Worm (Caenorhabditis elegans) whole organism, mixed stage, embryonic: Measurements from ENCODE around the gene cest-12.

Experiments used
- M03D4.4 ChIP-seq: sonication (generic microtip); optimal IDR thresholded peaks from 2 replicates; lab custom pipeline; 2017; ENCODE audit warnings: mild to moderate bottlenecking, missing genetic modification characterization, missing compliant biosample characterization
- bed-3 ChIP-seq: fragments of 200-800 bp; sonication (Bioruptor generic); optimal IDR thresholded peaks from 3 replicates; lab custom pipeline; 2018; ENCODE audit warnings: mild to moderate bottlenecking, missing genetic modification characterization, moderate library complexity, missing compliant biosample characterization
- blmp-1 ChIP-seq: fragments of 150-350 bp; optimal IDR thresholded peaks from 2 replicates; lab custom pipeline; 2014; ENCODE audit warnings: missing biosample characterization, missing genetic modification characterization
- ceh-39 ChIP-seq: fragments of 150-350 bp; optimal IDR thresholded peaks from 2 replicates; lab custom pipeline; 2014; ENCODE audit warnings: missing biosample characterization, missing genetic modification characterization
- ceh-43 ChIP-seq: fragments of 200-800 bp; sonication (Bioruptor generic); optimal IDR thresholded peaks from 2 replicates; lab custom pipeline; 2018; ENCODE audit warnings: mild to moderate bottlenecking, missing genetic modification characterization, moderate library complexity, missing compliant biosample characterization
- ceh-83 ChIP-seq: fragments of 200-800 bp; sonication (Bioruptor generic); optimal IDR thresholded peaks from 2 replicates; lab custom pipeline; 2018; ENCODE audit warnings: mild to moderate bottlenecking, missing genetic modification characterization, missing compliant biosample characterization
- ces-1 ChIP-seq: fragments of 150-350 bp; optimal IDR thresholded peaks from 2 replicates; lab custom pipeline; 2014; ENCODE audit warnings: missing biosample characterization, missing genetic modification reagents, missing genetic modification characterization
- cnd-1 ChIP-seq: fragments of 200-800 bp; sonication (Bioruptor generic); optimal IDR thresholded peaks from 2 replicates; lab custom pipeline; 2018; ENCODE audit warnings: mild to moderate bottlenecking, missing genetic modification characterization, missing compliant biosample characterization
- drap-1 ChIP-seq: fragments of 200-800 bp; sonication (Bioruptor generic); optimal IDR thresholded peaks from 3 replicates; lab custom pipeline; 2018; ENCODE audit warnings: mild to moderate bottlenecking, missing genetic modification characterization, missing compliant biosample characterization
- elt-1 ChIP-seq: sonication (generic microtip); optimal IDR thresholded peaks from 2 replicates; lab custom pipeline; 2017; ENCODE audit warnings: missing genetic modification characterization, mild to moderate bottlenecking, missing compliant biosample characterization, antibody characterized with exemption, moderate library complexity, borderline replicate concordance; ENCODE audit not compliant: insufficient read depth
- elt-3 ChIP-seq: fragments of 150-350 bp; optimal IDR thresholded peaks from 2 replicates; lab custom pipeline; 2014; ENCODE audit warnings: missing biosample characterization, missing genetic modification characterization
- flh-1 ChIP-seq: fragments of 200-800 bp; sonication (Bioruptor generic); optimal IDR thresholded peaks from 2 replicates; lab custom pipeline; 2018; ENCODE audit warnings: mild to moderate bottlenecking, missing genetic modification characterization, moderate library complexity, missing compliant biosample characterization
- ham-2 ChIP-seq: fragments of 200-800 bp; sonication (Bioruptor generic); optimal IDR thresholded peaks from 2 replicates; lab custom pipeline; 2018; ENCODE audit warnings: mild to moderate bottlenecking, missing genetic modification characterization, missing compliant biosample characterization
- hlh-1 ChIP-seq: fragments of 150-350 bp; optimal IDR thresholded peaks from 2 replicates; lab custom pipeline; 2014; ENCODE audit warnings: missing biosample characterization, missing genetic modification reagents, missing genetic modification characterization
- lin-13 ChIP-seq: fragments of 150-350 bp; optimal IDR thresholded peaks from 2 replicates; lab custom pipeline; 2014; ENCODE audit warnings: missing biosample characterization, missing genetic modification characterization
- lin-32 ChIP-seq: fragments of 200-800 bp; sonication (Bioruptor generic); optimal IDR thresholded peaks from 2 replicates; lab custom pipeline; 2018; ENCODE audit warnings: mild to moderate bottlenecking, missing genetic modification characterization, missing compliant biosample characterization
- lsy-2 ChIP-seq: fragments of 150-350 bp; optimal IDR thresholded peaks from 2 replicates; lab custom pipeline; 2014; ENCODE audit warnings: missing biosample characterization, missing genetic modification characterization
- mep-1 ChIP-seq: fragments of 150-350 bp; optimal IDR thresholded peaks from 2 replicates; lab custom pipeline; 2017; ENCODE audit warnings: missing biosample characterization, missing genetic modification reagents, missing genetic modification characterization, inconsistent platforms
- mls-2 ChIP-seq: sonication (generic microtip); optimal IDR thresholded peaks from 2 replicates; lab custom pipeline; 2016; ENCODE audit warnings: mild to moderate bottlenecking, missing genetic modification characterization, moderate library complexity, missing compliant biosample characterization
- nhr-12 ChIP-seq: fragments of 150-350 bp; optimal IDR thresholded peaks from 2 replicates; lab custom pipeline; 2014; ENCODE audit warnings: missing biosample characterization, missing genetic modification characterization
- nhr-2 ChIP-seq: fragments of 150-350 bp; optimal IDR thresholded peaks from 2 replicates; lab custom pipeline; 2014; ENCODE audit warnings: missing biosample characterization, missing genetic modification characterization
- nhr-237 ChIP-seq: fragments of 150-350 bp; optimal IDR thresholded peaks from 2 replicates; lab custom pipeline; 2014; ENCODE audit warnings: missing biosample characterization, missing genetic modification characterization
- nhr-28 ChIP-seq: fragments of 150-350 bp; optimal IDR thresholded peaks from 2 replicates; lab custom pipeline; 2014; ENCODE audit warnings: missing biosample characterization, missing genetic modification characterization
- nhr-76 ChIP-seq: sonication (generic microtip); optimal IDR thresholded peaks from 2 replicates; lab custom pipeline; 2017; ENCODE audit warnings: missing biosample characterization, missing genetic modification characterization
- pha-4 ChIP-seq: fragments of 150-350 bp; optimal IDR thresholded peaks from 2 replicates; lab custom pipeline; 2018; ENCODE audit warnings: missing biosample characterization, missing genetic modification reagents, missing genetic modification characterization
- sem-2 ChIP-seq: fragments of 200-800 bp; sonication (Bioruptor generic); optimal IDR thresholded peaks from 2 replicates; lab custom pipeline; 2018; ENCODE audit warnings: mild to moderate bottlenecking, missing genetic modification characterization, missing compliant biosample characterization
- sptf-1 ChIP-seq: sonication (generic microtip); optimal IDR thresholded peaks from 2 replicates; lab custom pipeline; 2017; ENCODE audit warnings: mild to moderate bottlenecking, missing genetic modification characterization, moderate library complexity, missing compliant biosample characterization
- tbx-8 ChIP-seq: fragments of 200-800 bp; sonication (Bioruptor generic); optimal IDR thresholded peaks from 2 replicates; lab custom pipeline; 2018; ENCODE audit warnings: mild to moderate bottlenecking, missing genetic modification characterization, moderate library complexity, missing compliant biosample characterization
- unc-120 ChIP-seq: sonication (generic microtip); optimal IDR thresholded peaks from 2 replicates; lab custom pipeline; 2017; ENCODE audit warnings: missing genetic modification characterization, missing compliant biosample characterization; ENCODE audit not compliant: poor library complexity, severe bottlenecking
- unc-39 ChIP-seq: fragments of 150-350 bp; optimal IDR thresholded peaks from 2 replicates; lab custom pipeline; 2014; ENCODE audit warnings: missing biosample characterization, missing genetic modification characterization
- unc-62 ChIP-seq: fragments of 150-350 bp; optimal IDR thresholded peaks from 2 replicates; lab custom pipeline; 2014; ENCODE audit warnings: missing biosample characterization, missing genetic modification reagents, missing genetic modification characterization
- zip-8 ChIP-seq: fragments of 150-350 bp; optimal IDR thresholded peaks from 2 replicates; lab custom pipeline; 2014; ENCODE audit warnings: missing biosample characterization, missing genetic modification characterization
- ztf-11 ChIP-seq: fragments of 150-350 bp; optimal IDR thresholded peaks from 2 replicates; lab custom pipeline; 2014; ENCODE audit warnings: missing biosample characterization, missing genetic modification characterization

The cest-12 gene

DNA sequence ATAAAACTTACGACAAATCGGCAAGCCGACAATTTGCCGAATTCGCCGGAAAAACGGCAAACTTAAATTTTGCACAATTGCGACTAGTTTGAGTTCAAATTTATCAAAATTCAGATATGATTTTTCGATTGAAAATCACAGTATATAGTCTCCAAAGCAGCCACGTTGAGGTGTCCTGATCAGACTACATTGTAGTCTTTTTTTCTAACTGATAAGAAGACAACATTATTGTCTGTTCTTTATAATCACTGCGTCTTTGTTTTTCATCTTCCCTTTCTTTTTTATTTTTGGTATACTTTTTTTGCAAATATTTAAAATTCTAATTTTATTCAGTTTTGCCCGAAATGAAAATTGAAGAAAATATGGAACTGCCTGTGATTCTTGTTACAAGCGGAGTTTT lies at the start of gene cest-12, which contains the start of gene lonp-2:
Gene cest-12, minus strand, starts transcription at position 101 of the 400 bp plus-strand sequence.
Gene lonp-2, plus strand, starts transcription at position 334 of the 400 bp plus-strand sequence.
- TF ChIP-seq M03D4.4, result no peak
- no peak for TF ChIP-seq nhr-237
- TF ChIP-seq mls-2 (tag; lab: Kevin White, UChicago), result no peak
- TF ChIP-seq elt-3, result no peak
- TF ChIP-seq elt-1 (tag; lab: Kevin White, UChicago), result no peak
- no peak for TF ChIP-seq pha-4 (tag; lab: Kevin White, UChicago)

DNA sequence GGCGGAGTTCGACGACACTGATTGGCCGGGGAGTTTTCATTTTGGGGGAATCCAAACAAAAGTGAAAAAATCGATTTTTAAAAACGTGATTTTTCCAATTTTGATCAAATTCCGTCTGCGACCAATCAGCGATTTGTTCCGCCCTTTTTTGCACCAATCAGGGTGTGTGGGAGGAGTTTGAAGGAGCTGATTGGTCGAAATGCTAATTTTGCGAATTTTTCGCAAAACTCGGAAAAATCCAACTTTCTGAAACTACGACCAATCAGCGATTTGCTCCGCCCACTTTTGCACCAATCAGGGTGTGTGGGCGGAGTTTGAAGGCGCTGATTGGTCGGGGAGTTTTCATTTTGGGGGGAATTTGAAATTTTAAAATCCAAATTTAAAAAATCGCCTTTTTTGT lies 49.2 kb upstream of the cest-12 start:
- TF ChIP-seq nhr-12 (no peak), cnd-1 (no peak), nhr-2 (no peak), lin-13 (tag; lab: Kevin White, UChicago) (no peak), bed-3 (GFP tag; lab: Kevin White, UChicago) (no peak), tbx-8 (GFP tag; lab: Kevin White, UChicago) (no peak), drap-1 (no peak), hlh-1 (no peak), ceh-43 (GFP tag; lab: Kevin White, UChicago) (no peak), unc-39 (no peak), sem-2 (no peak)

DNA sequence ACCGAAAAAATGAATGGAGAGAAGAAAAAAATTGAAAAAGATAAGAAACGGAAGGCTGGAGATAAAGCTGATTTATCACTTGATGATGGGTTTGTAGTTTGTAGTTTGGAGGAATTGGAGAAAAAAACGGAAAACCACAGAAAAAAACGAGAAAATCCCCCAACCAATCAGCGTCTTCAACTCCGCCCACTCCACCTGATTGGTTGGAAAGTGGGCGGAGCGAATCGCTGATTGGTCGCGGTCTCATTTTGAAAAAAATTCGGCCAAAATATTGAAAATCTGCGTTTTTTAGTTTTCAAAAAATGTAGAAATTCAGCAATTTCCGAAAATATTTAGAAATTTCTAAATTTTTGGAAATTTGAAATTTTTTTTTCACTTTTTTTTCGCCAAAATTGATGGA lies 48.4 kb upstream of the cest-12 start:
- TF ChIP-seq unc-120 (no peak), hlh-1 (no peak), bed-3 (GFP tag; lab: Kevin White, UChicago) (no peak), unc-39 (no peak), ces-1 (GFP tag; lab: Kevin White, UChicago) (no peak)

DNA sequence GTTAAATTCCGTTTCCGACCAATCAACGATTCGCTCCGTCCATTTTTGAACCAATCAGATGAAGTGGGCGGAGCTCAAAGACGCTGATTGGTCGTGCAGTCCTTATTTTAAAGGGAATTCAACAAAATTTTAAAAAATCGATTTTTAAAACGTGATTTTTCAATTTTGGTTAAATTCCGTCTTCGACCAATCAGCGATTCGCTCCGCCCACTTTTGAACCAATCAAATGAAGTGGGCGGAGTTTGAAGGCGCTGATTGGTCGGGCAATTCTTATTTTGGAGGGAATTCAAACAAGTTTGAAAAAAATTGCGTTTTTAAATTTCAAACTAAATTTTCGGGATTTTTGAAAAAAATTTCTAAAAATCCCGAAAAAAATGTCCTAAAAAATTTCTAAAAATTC lies 46.2 kb upstream of the cest-12 start:
- TF ChIP-seq ztf-11 (tag; lab: Kevin White, UChicago), result no peak
- TF ChIP-seq elt-1 (tag; lab: Kevin White, UChicago), result no peak
- TF ChIP-seq elt-3, result no peak
- no peak for TF ChIP-seq blmp-1 (tag; lab: Kevin White, UChicago)
- TF ChIP-seq sptf-1 (tag; lab: Kevin White, UChicago), result no peak
- TF ChIP-seq cnd-1, result no peak
- no peak for TF ChIP-seq lin-13 (tag; lab: Kevin White, UChicago)
- TF ChIP-seq mep-1 (tag; lab: Kevin White, UChicago), result no peak
- no peak for TF ChIP-seq tbx-8 (GFP tag; lab: Kevin White, UChicago)
- TF ChIP-seq, all 35 proteins: peak for 0

DNA sequence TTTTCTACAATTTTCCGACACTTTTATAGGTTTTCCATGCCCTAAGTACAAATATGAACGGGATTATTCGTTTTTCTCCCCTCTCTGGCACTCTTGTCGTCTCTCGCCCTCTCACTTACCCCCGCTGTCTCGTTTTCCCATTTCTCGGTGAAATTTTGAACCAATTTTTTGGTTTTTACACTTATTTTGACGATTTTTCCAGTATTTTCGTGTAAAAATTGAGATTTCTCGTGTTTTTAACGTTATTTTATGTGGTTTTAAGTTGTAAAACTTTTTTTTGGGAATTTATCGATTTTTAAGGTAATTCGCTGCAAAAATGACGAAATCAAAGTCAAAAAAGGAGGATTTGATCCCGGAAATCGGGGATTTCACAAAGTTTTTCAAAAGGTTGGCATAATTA lies 45.3 kb upstream of the cest-12 start, which contains the start of gene Y75B8A.7:
Gene Y75B8A.7, plus strand, starts transcription at position 301 of the 400 bp plus-strand sequence.
- TF ChIP-seq ceh-39 (tag; lab: Kevin White, UChicago) (no peak), ceh-83 (GFP tag; lab: Kevin White, UChicago) (no peak), zip-8 (tag; lab: Kevin White, UChicago) (no peak), nhr-76 (tag; lab: Kevin White, UChicago) (no peak), nhr-12 (no peak), blmp-1 (tag; lab: Kevin White, UChicago) (no peak), flh-1 (GFP tag; lab: Kevin White, UChicago) (no peak), nhr-2 (no peak)

DNA sequence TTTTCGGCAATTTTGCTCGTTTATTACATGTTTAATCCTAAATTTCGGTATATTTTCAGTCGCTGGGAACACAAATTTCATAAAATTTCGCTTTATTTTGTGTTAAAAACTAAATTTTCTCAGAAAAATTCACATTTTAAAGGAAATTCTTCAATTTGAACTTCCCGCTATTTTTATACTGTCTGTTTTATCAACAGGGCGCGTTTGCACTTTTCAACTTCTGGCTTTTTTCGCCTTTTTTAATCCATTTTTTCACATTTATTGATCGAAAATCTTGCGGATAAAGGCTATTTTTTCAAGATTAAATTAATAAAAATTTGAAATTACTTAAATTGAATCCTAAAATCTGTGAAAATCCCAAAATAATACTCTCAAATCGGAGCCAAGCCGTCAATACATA lies 44.8 kb upstream of the cest-12 start:
- TF ChIP-seq sem-2 (no peak), nhr-2 (no peak), mls-2 (tag; lab: Kevin White, UChicago) (no peak), mep-1 (tag; lab: Kevin White, UChicago) (peak; percentile 30), nhr-28 (tag; lab: Kevin White, UChicago) (no peak), drap-1 (no peak), flh-1 (GFP tag; lab: Kevin White, UChicago) (no peak), tbx-8 (GFP tag; lab: Kevin White, UChicago) (no peak), nhr-76 (tag; lab: Kevin White, UChicago) (no peak), unc-39 (no peak), zip-8 (tag; lab: Kevin White, UChicago) (no peak), unc-120 (no peak), lin-32 (no peak), ces-1 (GFP tag; lab: Kevin White, UChicago) (no peak), nhr-237 (peak; percentile 31), lsy-2 (peak; percentile 33), ham-2 (GFP tag; lab: Kevin White, UChicago) (no peak), ceh-43 (GFP tag; lab: Kevin White, UChicago) (no peak), blmp-1 (tag; lab: Kevin White, UChicago) (no peak), unc-62 (GFP tag; lab: Kevin White, UChicago) (no peak), elt-3 (no peak), nhr-12 (no peak), ceh-39 (tag; lab: Kevin White, UChicago) (no peak)
